Worm (Caenorhabditis elegans) whole organism, young adult: Measurements from ENCODE around the gene F35E12.9.

Source experiments
- D2030.7 ChIP-seq: fragments of 200-800 bp; sonication (Bioruptor generic); IDR thresholded peaks from 2 replicates; pipeline ENCODE4 v1.3.6; 2022; ENCODE audit warnings: missing genetic modification reagents, missing genetic modification characterization, missing compliant biosample characterization
- F52B5.7 ChIP-seq: sonication (generic microtip); optimal IDR thresholded peaks from 2 replicates; lab custom pipeline; 2016; ENCODE audit warnings: mild to moderate bottlenecking, missing genetic modification characterization, missing compliant biosample characterization
- Y53G8AR.9 ChIP-seq: fragments of 200-800 bp; sonication (Bioruptor generic); conservative IDR thresholded peaks from 2 replicates; pipeline ENCODE4 v1.3.6; 2022; ENCODE audit warnings: missing genetic modification reagents, missing genetic modification characterization, missing compliant biosample characterization
- Y56A3A.18 ChIP-seq: fragments of 200-800 bp; sonication (Bioruptor generic); IDR thresholded peaks from 2 replicates; pipeline ENCODE4 v1.3.6; 2022; ENCODE audit warnings: missing genetic modification reagents, missing genetic modification characterization, missing compliant biosample characterization
- Y95B8A.8 ChIP-seq: fragments of 200-800 bp; sonication (Bioruptor generic); IDR thresholded peaks from 2 replicates; pipeline ENCODE4 v1.3.6; 2022; ENCODE audit warnings: missing genetic modification reagents, missing genetic modification characterization, missing compliant biosample characterization
- ZK185.1 ChIP-seq: sonication (generic microtip); optimal IDR thresholded peaks from 2 replicates; lab custom pipeline; 2016; ENCODE audit warnings: mild to moderate bottlenecking, missing genetic modification characterization, missing compliant biosample characterization; ENCODE audit not compliant: poor library complexity, severe bottlenecking
- athp-1 ChIP-seq: sonication (generic microtip); optimal IDR thresholded peaks from 2 replicates; lab custom pipeline; 2017; ENCODE audit warnings: mild to moderate bottlenecking, missing genetic modification characterization, missing compliant biosample characterization
- attf-5 ChIP-seq: fragments of 200-800 bp; sonication (Bioruptor generic); optimal IDR thresholded peaks from 2 replicates; lab custom pipeline; 2018; ENCODE audit warnings: mild to moderate bottlenecking, missing genetic modification characterization, missing compliant biosample characterization
- attf-6 ChIP-seq: fragments of 200-800 bp; sonication (Bioruptor generic); IDR thresholded peaks from 2 replicates; pipeline ENCODE4 v1.3.6; 2022; ENCODE audit warnings: missing genetic modification reagents, missing genetic modification characterization, missing compliant biosample characterization
- cebp-1 ChIP-seq, 2 experiments: fragments of 200-800 bp in 1 of 2; sonication (Bioruptor generic) in 1 of 2; sonication (generic microtip) in 1 of 2; IDR thresholded peaks in 1 of 2; optimal IDR thresholded peaks in 1 of 2; 2 replicates each; pipeline versions ENCODE4 v1.3.6 to Lab custom; 2017 to 2022; ENCODE audit warnings: missing compliant biosample characterization in 2 of 2, missing genetic modification characterization in 2 of 2, mild to moderate bottlenecking in 1 of 2, missing genetic modification reagents in 1 of 2, moderate library complexity in 1 of 2
- ceh-100 ChIP-seq: fragments of 200-800 bp; sonication (Bioruptor generic); IDR thresholded peaks from 2 replicates; pipeline ENCODE4 v1.3.6; 2022; ENCODE audit warnings: missing genetic modification reagents, missing genetic modification characterization, missing compliant biosample characterization
- ceh-27 ChIP-seq: fragments of 200-800 bp; sonication (Bioruptor generic); optimal IDR thresholded peaks from 2 replicates; lab custom pipeline; 2018; ENCODE audit warnings: mild to moderate bottlenecking, missing genetic modification characterization, moderate library complexity, missing compliant biosample characterization
- ceh-58 ChIP-seq: fragments of 200-800 bp; sonication (Bioruptor generic); IDR thresholded peaks from 2 replicates; pipeline ENCODE4 v1.3.6; 2022; ENCODE audit warnings: missing genetic modification characterization, missing compliant biosample characterization
- die-1 ChIP-seq: sonication (generic microtip); optimal IDR thresholded peaks from 2 replicates; lab custom pipeline; 2016; ENCODE audit warnings: missing genotype, mild to moderate bottlenecking, missing genetic modification characterization, missing compliant biosample characterization
- dox-1 ChIP-seq: fragments of 200-800 bp; sonication (Bioruptor generic); IDR thresholded peaks from 2 replicates; pipeline ENCODE4 v1.3.6; 2022; ENCODE audit warnings: missing genetic modification reagents, missing genetic modification characterization, missing compliant biosample characterization
- dpl-1 ChIP-seq: fragments of 150-350 bp; optimal IDR thresholded peaks from 2 replicates; lab custom pipeline; 2014; ENCODE audit warnings: missing biosample characterization, missing genetic modification reagents, missing genetic modification characterization
- hmg-1.2 ChIP-seq: fragments of 200-800 bp; sonication (Bioruptor generic); IDR thresholded peaks from 2 replicates; pipeline ENCODE4 v1.3.6; 2022; ENCODE audit warnings: missing genetic modification reagents, missing genetic modification characterization, missing compliant biosample characterization
- hsf-1 ChIP-seq: fragments of 200-800 bp; sonication (Bioruptor generic); IDR thresholded peaks from 2 replicates; pipeline ENCODE4 v1.3.6; 2022; ENCODE audit warnings: missing genetic modification reagents, missing genetic modification characterization, missing compliant biosample characterization
- let-526 ChIP-seq: fragments of 200-800 bp; sonication (Bioruptor generic); IDR thresholded peaks from 2 replicates; pipeline ENCODE4 v1.3.6; 2022; ENCODE audit warnings: missing genetic modification reagents, missing genetic modification characterization, missing compliant biosample characterization
- let-607 ChIP-seq, 2 experiments: fragments of 200-800 bp in 1 of 2; sonication (Bioruptor generic) in 1 of 2; sonication (generic microtip) in 1 of 2; optimal IDR thresholded peaks; 2 replicates each; lab custom pipeline; 2016 to 2018; ENCODE audit warnings: mild to moderate bottlenecking in 2 of 2, missing compliant biosample characterization in 2 of 2, missing genetic modification characterization in 2 of 2, moderate library complexity in 2 of 2, missing genotype in 1 of 2
- lin-35 ChIP-seq, 3 experiments: fragments of 150-350 bp in 2 of 3; sonication (generic microtip) in 1 of 3; optimal IDR thresholded peaks; 2 replicates each; lab custom pipeline; 2014 to 2018; ENCODE audit warnings: missing biosample characterization in 3 of 3, missing genetic modification characterization in 3 of 3, missing genetic modification reagents in 3 of 3
- lin-40 ChIP-seq: sonication (generic microtip); optimal IDR thresholded peaks from 2 replicates; lab custom pipeline; 2016; ENCODE audit warnings: missing genetic modification characterization, mild to moderate bottlenecking, missing compliant biosample characterization, missing genotype, missing genetic modification reagents
- lsl-1 ChIP-seq: fragments of 200-800 bp; sonication (Bioruptor generic); optimal IDR thresholded peaks from 2 replicates; lab custom pipeline; 2018; ENCODE audit warnings: mild to moderate bottlenecking, missing genetic modification characterization, moderate library complexity, missing compliant biosample characterization
- madf-10 ChIP-seq: sonication (generic microtip); optimal IDR thresholded peaks from 2 replicates; lab custom pipeline; 2016; ENCODE audit warnings: mild to moderate bottlenecking, missing genetic modification characterization, missing compliant biosample characterization
- madf-6 ChIP-seq: fragments of 200-800 bp; sonication (Bioruptor generic); IDR thresholded peaks from 2 replicates; pipeline ENCODE4 v1.3.6; 2022; ENCODE audit warnings: missing genetic modification reagents, missing genetic modification characterization, missing compliant biosample characterization
- mcd-1 ChIP-seq: fragments of 200-800 bp; sonication (Bioruptor generic); IDR thresholded peaks from 2 replicates; pipeline ENCODE4 v1.3.6; 2022; ENCODE audit warnings: missing genetic modification reagents, missing genetic modification characterization, missing compliant biosample characterization
- mel-28 ChIP-seq: sonication (generic microtip); optimal IDR thresholded peaks from 2 replicates; lab custom pipeline; 2016; ENCODE audit warnings: borderline replicate concordance, mild to moderate bottlenecking, missing genetic modification characterization, missing compliant biosample characterization
- nhr-80 ChIP-seq: sonication (generic microtip); optimal IDR thresholded peaks from 2 replicates; lab custom pipeline; 2016; ENCODE audit warnings: missing genetic modification characterization, missing compliant biosample characterization
- nhr-90 ChIP-seq: sonication (generic microtip); optimal IDR thresholded peaks from 2 replicates; lab custom pipeline; 2016; ENCODE audit warnings: missing genotype, mild to moderate bottlenecking, missing genetic modification characterization, missing compliant biosample characterization
- pbrm-1 ChIP-seq: fragments of 200-800 bp; sonication (Bioruptor generic); IDR thresholded peaks from 2 replicates; pipeline ENCODE4 v1.3.6; 2022; ENCODE audit warnings: missing genetic modification reagents, missing genetic modification characterization, missing compliant biosample characterization
- pha-4 ChIP-seq: fragments of 150-350 bp; sonication (generic microtip); optimal IDR thresholded peaks from 2 replicates; lab custom pipeline; 2014; ENCODE audit warnings: missing biosample characterization, missing genetic modification reagents, missing genetic modification characterization
- rcor-1 ChIP-seq: fragments of 200-800 bp; sonication (Bioruptor generic); IDR thresholded peaks from 2 replicates; pipeline ENCODE4 v1.3.6; 2022; ENCODE audit warnings: missing genetic modification reagents, missing genetic modification characterization, missing compliant biosample characterization
- rec-8 ChIP-seq, 2 experiments: sonication (generic microtip); optimal IDR thresholded peaks; 2 replicates each; lab custom pipeline; 2016; ENCODE audit warnings: mild to moderate bottlenecking in 2 of 2, missing genetic modification characterization in 2 of 2, missing genetic modification reagents in 2 of 2, missing genotype in 2 of 2, missing biosample characterization in 1 of 2, missing compliant biosample characterization in 1 of 2, moderate library complexity in 1 of 2
- sea-2 ChIP-seq: fragments of 200-800 bp; sonication (Bioruptor generic); IDR thresholded peaks from 2 replicates; pipeline ENCODE4 v1.3.6; 2022; ENCODE audit warnings: missing genetic modification characterization, missing compliant biosample characterization
- snpc-1.3 ChIP-seq: sonication (generic microtip); optimal IDR thresholded peaks from 2 replicates; lab custom pipeline; 2017; ENCODE audit warnings: missing genetic modification characterization, mild to moderate bottlenecking, missing compliant biosample characterization, antibody characterized with exemption, moderate library complexity, missing genotype, missing genetic modification reagents; ENCODE audit not compliant: insufficient read depth
- snpc-4 ChIP-seq, 5 experiments: fragments of 150-350 bp in 1 of 5; sonication (generic microtip) in 4 of 5; optimal IDR thresholded peaks; 2 replicates each; lab custom pipeline; 2014 to 2018; ENCODE audit warnings: missing genetic modification characterization in 5 of 5, missing biosample characterization in 3 of 5, antibody characterized with exemption in 2 of 5, mild to moderate bottlenecking in 2 of 5, missing compliant biosample characterization in 2 of 5, missing genotype in 2 of 5, moderate library complexity in 2 of 5, missing genetic modification reagents in 1 of 5
- tbp1 ChIP-seq: fragments of 200-800 bp; sonication (Bioruptor generic); optimal IDR thresholded peaks from 2 replicates; lab custom pipeline; 2018; ENCODE audit warnings: mild to moderate bottlenecking, missing genetic modification characterization, missing compliant biosample characterization
- tlf-1 ChIP-seq: fragments of 200-800 bp; sonication (Bioruptor generic); optimal IDR thresholded peaks from 2 replicates; lab custom pipeline; 2018; ENCODE audit warnings: mild to moderate bottlenecking, missing genetic modification characterization, missing compliant biosample characterization
- unc-130 ChIP-seq: sonication (generic microtip); optimal IDR thresholded peaks from 2 replicates; lab custom pipeline; 2016; ENCODE audit warnings: missing genetic modification reagents, missing genetic modification characterization, missing compliant biosample characterization
- zfh-2 ChIP-seq: fragments of 200-800 bp; sonication (Bioruptor generic); conservative IDR thresholded peaks from 2 replicates; pipeline ENCODE4 v1.3.6; 2022; ENCODE audit warnings: missing genetic modification reagents, missing genetic modification characterization, missing compliant biosample characterization

Gene F35E12.9

ce11 chrV:13789362-13789761, 44.4 kb upstream of the F35E12.9 start (continued):
- TF ChIP-seq tbp1 (peak; percentile 22), die-1 (tag; lab: Kevin White, UChicago) (no peak), Y53G8AR.9 (GFP tag; lab: Robert Waterston, UW) (no peak), athp-1 (tag; lab: Kevin White, UChicago) (peak; percentile 1), zfh-2 (GFP tag; lab: Robert Waterston, UW) (peak; percentile 85), nhr-90 (tag; lab: Kevin White, UChicago) (peak; percentile 23), let-526 (GFP tag; lab: Robert Waterston, UW) (peak; percentile 61; the same call in 1 of the 2 replicates), Y56A3A.18 (GFP tag; lab: Robert Waterston, UW) (0 out of 2 replicates have a peak, but pooled peaks have one; percentile 51), attf-6 (GFP tag; lab: Robert Waterston, UW) (no peak), lin-40 (tag; lab: Kevin White, UChicago) (peak; percentile 62), attf-5 (GFP tag; lab: Kevin White, UChicago) (peak; percentile 93), pbrm-1 (GFP tag; lab: Robert Waterston, UW) (0 out of 2 replicates have a peak, but pooled peaks have one; percentile 24), ceh-100 (GFP tag; lab: Robert Waterston, UW) (peak; percentile 25; the same call in 1 of the 2 replicates), snpc-4 (GFP tag; optimal IDR thresholded peaks at IDR 0.05; lab: Kevin White, UChicago) (no peak), snpc-4 (tag; optimal IDR thresholded peaks at IDR 0.05; lab: Kevin White, UChicago) (peak; percentile 16 to 64 (median 48)), ZK185.1 (tag; lab: Kevin White, UChicago) (peak; percentile 7), Y95B8A.8 (GFP tag; lab: Robert Waterston, UW) (peak; percentile 73; the same call in 1 of the 2 replicates), dpl-1 (GFP tag; lab: Kevin White, UChicago) (peak; percentile 1), unc-130 (GFP tag; lab: Kevin White, UChicago) (no peak), nhr-80 (tag; lab: Kevin White, UChicago) (peak; percentile 93), tlf-1 (peak; percentile 26), let-607 (tag; optimal IDR thresholded peaks at IDR 0.05; lab: Kevin White, UChicago) (peak in 1 of 2 experiments; percentile 41), snpc-1.3 (tag; lab: Kevin White, UChicago) (no peak), rcor-1 (GFP tag; lab: Robert Waterston, UW) (peak; percentile 24; the same call in 1 of the 2 replicates), ceh-27 (GFP tag; lab: Kevin White, UChicago) (peak; percentile 76), madf-10 (tag; lab: Kevin White, UChicago) (peak; percentile 61), sea-2 (GFP tag; lab: Robert Waterston, UW) (no peak), F52B5.7 (tag; lab: Kevin White, UChicago) (no peak)

- TF ChIP-seq mel-28 (tag; lab: Kevin White, UChicago), result no peak
- peak in 1 of 3 experiments; percentile 6 for TF ChIP-seq lin-35 (GFP tag; optimal IDR thresholded peaks at IDR 0.05; lab: Kevin White, UChicago)
- TF ChIP-seq nhr-80 (tag; lab: Kevin White, UChicago), result peak; percentile 68
- TF ChIP-seq, all 124 proteins: peak for 2
Measured at ce11 chrV:13787948-13788681, 43.2 kb upstream of the F35E12.9 start.

- TF ChIP-seq pha-4 (tag; lab: Kevin White, UChicago) (peak; percentile 75), madf-6 (GFP tag; lab: Robert Waterston, UW) (peak; percentile 79), hsf-1 (peak; percentile 76), snpc-1.3 (tag; lab: Kevin White, UChicago) (peak; percentile 9), D2030.7 (GFP tag; lab: Robert Waterston, UW) (peak; percentile 25; the same call in 1 of the 2 replicates), cebp-1 (GFP tag; IDR thresholded peaks at IDR 0.05; lab: Robert Waterston, UW) (no peak), cebp-1 (tag; optimal IDR thresholded peaks at IDR 0.05; lab: Kevin White, UChicago) (no peak), dox-1 (GFP tag; lab: Robert Waterston, UW) (peak; percentile 53; the same call in 1 of the 2 replicates), hmg-1.2 (GFP tag; lab: Robert Waterston, UW) (peak; percentile 35; the same call in 1 of the 2 replicates), lsl-1 (GFP tag; lab: Kevin White, UChicago) (peak; percentile 88), rec-8 (tag; optimal IDR thresholded peaks at IDR 0.05; lab: Kevin White, UChicago) (no peak), ceh-58 (GFP tag; lab: Robert Waterston, UW) (no peak), mcd-1 (peak; percentile 14; the same call in 1 of the 2 replicates), let-607 (tag; optimal IDR thresholded peaks at IDR 0.05; lab: Kevin White, UChicago) (no peak)
Measured at ce11 chrV:13787225-13787898, 42.4 kb upstream of the F35E12.9 start, which contains the start of the genes F53C11.4 and F53C11.5. F53C11.4 (minus strand) TSS chrV:13787352. F53C11.5 (plus strand) TSS chrV:13787549.
